Comparison of ENCODE assay signal across 1 fruit fly cellular context in the genomic region with DNA sequence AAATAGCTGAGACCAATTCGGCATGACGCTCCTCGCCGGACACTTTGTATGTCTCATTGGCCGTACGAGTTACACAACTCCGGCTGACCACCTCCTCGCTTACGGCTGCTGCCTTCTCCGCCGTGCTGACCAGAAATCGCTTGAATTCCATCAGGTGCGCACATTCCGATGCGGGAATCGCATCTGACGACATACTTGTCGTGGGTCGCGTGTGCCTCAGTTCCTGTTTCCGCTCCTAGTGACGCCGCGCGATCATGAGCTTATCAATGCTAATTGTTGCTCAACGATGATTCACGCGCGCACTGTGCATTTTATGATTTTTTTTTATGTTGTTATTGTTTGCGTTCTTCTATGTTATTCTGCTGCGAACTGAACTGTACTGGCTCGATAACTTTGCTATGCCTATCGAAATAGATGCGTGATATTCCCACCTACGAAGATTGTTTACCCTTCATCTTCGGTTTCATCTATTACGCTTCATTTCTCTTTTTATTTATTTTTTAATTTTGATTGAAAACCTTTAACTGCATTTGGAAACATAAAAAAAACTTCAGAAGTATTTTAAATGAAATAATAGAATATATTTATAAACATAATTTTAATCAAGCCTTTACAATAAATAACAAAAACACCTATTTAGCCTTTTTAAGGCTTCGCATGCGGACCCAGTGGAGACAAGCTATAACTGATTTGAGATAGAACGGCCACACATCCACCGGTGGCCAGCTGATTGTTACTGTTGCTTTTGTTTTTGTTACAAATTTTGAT.
TF ChIP-seq lines count a peak whose summit lies in the region.

A gene (minus strand): TSS at position 385 of the 768 bp plus-strand sequence.
A gene (plus strand): TSS at position 753 of the 768 bp plus-strand sequence.

TF ChIP-seq in whole organism, embryonic, 481 proteins besides CTCF, POLR2A, EP300 and RAD21 (continued from another document and continues in another):
- no peak for TF ChIP-seq eyg (GFP tag; optimal IDR thresholded peaks at IDR 0.05; lab: Kevin White, UChicago)
- no peak for TF ChIP-seq crc (GFP tag; optimal IDR thresholded peaks at IDR 0.05; lab: Kevin White, UChicago)
- TF ChIP-seq ac (GFP tag; optimal IDR thresholded peaks at IDR 0.05; lab: Kevin White, UChicago), result no peak
- TF ChIP-seq abd-A (tag; optimal IDR thresholded peaks at IDR 0.05; lab: Kevin White, UChicago), result no peak
- peak; percentile 98 for TF ChIP-seq CG15514 (GFP tag; optimal IDR thresholded peaks at IDR 0.05; lab: Kevin White, UChicago)
- 0 out of 3 replicates have a peak, but pooled peaks have one; percentile 41 for TF ChIP-seq Optix (GFP tag; IDR thresholded peaks at IDR 0.05; lab: Robert Waterston, UW)
- TF ChIP-seq CG17186 (GFP tag; optimal IDR thresholded peaks at IDR 0.05; lab: Kevin White, UChicago), result peak; percentile 37
- TF ChIP-seq wdn (GFP tag; IDR thresholded peaks at IDR 0.05; lab: Robert Waterston, UW), result peak; percentile 76
- TF ChIP-seq CG17361 (GFP tag; IDR thresholded peaks at IDR 0.05; lab: Robert Waterston, UW), result peak; percentile 98
- TF ChIP-seq CG1647 (GFP tag; optimal IDR thresholded peaks at IDR 0.05; lab: Kevin White, UChicago), result peak; percentile 7
- TF ChIP-seq CG5245 (GFP tag; optimal IDR thresholded peaks at IDR 0.05; lab: Kevin White, UChicago), result peak; percentile 47
- TF ChIP-seq C15 (GFP tag; IDR thresholded peaks at IDR 0.05; lab: Robert Waterston, UW), result no peak; the same call in 2 of the 3 replicates
- TF ChIP-seq Hr3 (GFP tag; optimal IDR thresholded peaks at IDR 0.05; lab: Kevin White, UChicago), result peak; percentile 94
- peak; percentile 76 for TF ChIP-seq zfh1 (GFP tag; IDR thresholded peaks at IDR 0.05; lab: Robert Waterston, UW)
- TF ChIP-seq fd64A (GFP tag; optimal IDR thresholded peaks at IDR 0.05; lab: Kevin White, UChicago), result no peak
- peak; percentile 65 for TF ChIP-seq CG3065 (GFP tag; optimal IDR thresholded peaks at IDR 0.05; lab: Kevin White, UChicago)
- TF ChIP-seq ap (GFP tag; IDR thresholded peaks at IDR 0.05; lab: Robert Waterston, UW), result peak; percentile 64
- peak; percentile 3 for TF ChIP-seq CG8478 (optimal IDR thresholded peaks at IDR 0.05; lab: Kevin White, UChicago)
- peak; percentile 50 to 90 for TF ChIP-seq Hr51 (GFP tag; optimal IDR thresholded peaks at IDR 0.05; lab: Kevin White, UChicago)
- peak; percentile 86 for TF ChIP-seq Sox100B (GFP tag; optimal IDR thresholded peaks at IDR 0.05; lab: Kevin White, UChicago)
- no peak for TF ChIP-seq pita (GFP tag; optimal IDR thresholded peaks at IDR 0.05; lab: Kevin White, UChicago)
- TF ChIP-seq unc-4 (GFP tag; IDR thresholded peaks at IDR 0.05; lab: Robert Waterston, UW; ENCODE audit: partially characterized antibody), result peak; percentile 40; the same call in 1 of the 2 replicates
- TF ChIP-seq jigr1 (GFP tag; IDR thresholded peaks at IDR 0.05; lab: Robert Waterston, UW), result peak; percentile 72; the same call in 2 of the 3 replicates
- no peak for TF ChIP-seq crol (GFP tag; IDR thresholded peaks at IDR 0.05; lab: Robert Waterston, UW)
- peak; percentile 35 for TF ChIP-seq tna (GFP tag; IDR thresholded peaks at IDR 0.05; lab: Robert Waterston, UW; ENCODE audit: partially characterized antibody)
- TF ChIP-seq ash1 (GFP tag; optimal IDR thresholded peaks at IDR 0.05; lab: Kevin White, UChicago), result no peak
- TF ChIP-seq cg (GFP tag; optimal IDR thresholded peaks at IDR 0.05; lab: Kevin White, UChicago), result no peak
- TF ChIP-seq CG7271 (tag; optimal IDR thresholded peaks at IDR 0.05; lab: Kevin White, UChicago), result peak; percentile 66
- peak; percentile 91 for TF ChIP-seq CG11504 (tag; optimal IDR thresholded peaks at IDR 0.05; lab: Kevin White, UChicago)
- TF ChIP-seq tll (GFP tag; optimal IDR thresholded peaks at IDR 0.05; lab: Kevin White, UChicago), result peak in 1 of 2 experiments; percentile 58
- peak; percentile 83 for TF ChIP-seq CG12155 (GFP tag; optimal IDR thresholded peaks at IDR 0.05; lab: Kevin White, UChicago)
- 0 out of 2 replicates have a peak, but pooled peaks have one; percentile 38 for TF ChIP-seq CG17612 (GFP tag; IDR thresholded peaks at IDR 0.05; lab: Robert Waterston, UW)
- TF ChIP-seq vnd (GFP tag; IDR thresholded peaks at IDR 0.05; lab: Robert Waterston, UW; ENCODE audit: partially characterized antibody), result no peak
- peak; percentile 90 for TF ChIP-seq CG33557 (GFP tag; optimal IDR thresholded peaks at IDR 0.05; lab: Kevin White, UChicago)
- TF ChIP-seq mld (GFP tag; IDR thresholded peaks at IDR 0.05; lab: Robert Waterston, UW; ENCODE audit: partially characterized antibody), result peak; percentile 73; the same call in 2 of the 3 replicates
- peak; percentile 68 for TF ChIP-seq Sin3A (optimal IDR thresholded peaks at IDR 0.05; lab: Kevin White, UChicago)
- peak; percentile 22; the same call in 1 of the 2 replicates for TF ChIP-seq seq (GFP tag; IDR thresholded peaks at IDR 0.05; lab: Robert Waterston, UW)
- TF ChIP-seq Hr39 (optimal IDR thresholded peaks at IDR 0.05; lab: Kevin White, UChicago), result no peak
- TF ChIP-seq crp (GFP tag; optimal IDR thresholded peaks at IDR 0.05; lab: Kevin White, UChicago), result peak; percentile 83 to 96
- peak; percentile 67; the same call in 2 of the 3 replicates for TF ChIP-seq HLH4C (GFP tag; IDR thresholded peaks at IDR 0.05; lab: Robert Waterston, UW; ENCODE audit: partially characterized antibody)
- TF ChIP-seq CG32532 (GFP tag; IDR thresholded peaks at IDR 0.05; lab: Robert Waterston, UW), result peak; percentile 90
- no peak for TF ChIP-seq gcm2 (GFP tag; optimal IDR thresholded peaks at IDR 0.05; lab: Kevin White, UChicago)
- TF ChIP-seq prd (optimal IDR thresholded peaks at IDR 0.05; lab: Kevin White, UChicago), result no peak
- peak; percentile 93 for TF ChIP-seq prd (GFP tag; IDR thresholded peaks at IDR 0.05; lab: Robert Waterston, UW)
- TF ChIP-seq ham (GFP tag; IDR thresholded peaks at IDR 0.05; lab: Robert Waterston, UW), result no peak
- peak; percentile 77; the same call in 1 of the 2 replicates for TF ChIP-seq CG32767 (GFP tag; IDR thresholded peaks at IDR 0.05; lab: Robert Waterston, UW)
- TF ChIP-seq Ravus (GFP tag; IDR thresholded peaks at IDR 0.05; lab: Robert Waterston, UW), result peak; percentile 57
- TF ChIP-seq CG6175 (GFP tag; IDR thresholded peaks at IDR 0.05; lab: Robert Waterston, UW), result peak; percentile 33; the same call in 1 of the 3 replicates
- no peak for TF ChIP-seq sr (GFP tag; IDR thresholded peaks at IDR 0.05; lab: Robert Waterston, UW)
- peak; percentile 92 for TF ChIP-seq CG10543 (GFP tag; optimal IDR thresholded peaks at IDR 0.05; lab: Kevin White, UChicago)
- peak; percentile 90 for TF ChIP-seq unpg (GFP tag; optimal IDR thresholded peaks at IDR 0.05; lab: Kevin White, UChicago)
- TF ChIP-seq CG11093 (GFP tag; IDR thresholded peaks at IDR 0.05; lab: Robert Waterston, UW), result peak; percentile 58; the same call in 1 of the 3 replicates
- peak; percentile 18 for TF ChIP-seq Hey (tag; optimal IDR thresholded peaks at IDR 0.05; lab: Kevin White, UChicago)
- TF ChIP-seq bigmax (GFP tag; optimal IDR thresholded peaks at IDR 0.05; lab: Kevin White, UChicago), result no peak
- TF ChIP-seq CG1602 (GFP tag; optimal IDR thresholded peaks at IDR 0.05; lab: Kevin White, UChicago), result peak; percentile 91
- TF ChIP-seq amos (GFP tag; IDR thresholded peaks at IDR 0.05; lab: Robert Waterston, UW; ENCODE audit: partially characterized antibody), result no peak
- TF ChIP-seq CG5953 (GFP tag; IDR thresholded peaks at IDR 0.05; lab: Robert Waterston, UW), result no peak; the same call in 1 of the 2 replicates
- peak; percentile 68 for TF ChIP-seq CG6683 (GFP tag; optimal IDR thresholded peaks at IDR 0.05; lab: Kevin White, UChicago)
- peak; percentile 35 for TF ChIP-seq wek (GFP tag; optimal IDR thresholded peaks at IDR 0.05; lab: Kevin White, UChicago)
- TF ChIP-seq CG10565 (GFP tag; optimal IDR thresholded peaks at IDR 0.05; lab: Kevin White, UChicago), result no peak
- no peak for TF ChIP-seq fru (optimal IDR thresholded peaks at IDR 0.05; lab: Kevin White, UChicago)
- TF ChIP-seq chinmo (GFP tag; IDR thresholded peaks at IDR 0.05; lab: Robert Waterston, UW; ENCODE audit: partially characterized antibody), result no peak
- TF ChIP-seq danr (GFP tag; IDR thresholded peaks at IDR 0.05; lab: Robert Waterston, UW), result peak; percentile 26; the same call in 1 of the 2 replicates
- TF ChIP-seq CG7357 (GFP tag; IDR thresholded peaks at IDR 0.05; lab: Robert Waterston, UW), result peak; percentile 99
- TF ChIP-seq slbo (GFP tag; IDR thresholded peaks at IDR 0.05; lab: Robert Waterston, UW), result peak; percentile 93
- TF ChIP-seq D19B (GFP tag; optimal IDR thresholded peaks at IDR 0.05; lab: Kevin White, UChicago), result peak; percentile 82
- peak; percentile 93 for TF ChIP-seq Ptx1 (GFP tag; IDR thresholded peaks at IDR 0.05; lab: Robert Waterston, UW)
- TF ChIP-seq CG3847 (GFP tag; IDR thresholded peaks at IDR 0.05; lab: Robert Waterston, UW), result peak; percentile 93
- peak; percentile 59 for TF ChIP-seq Rx (GFP tag; IDR thresholded peaks at IDR 0.05; lab: Robert Waterston, UW)
- peak; percentile 11 for TF ChIP-seq CG11398 (GFP tag; optimal IDR thresholded peaks at IDR 0.05; lab: Kevin White, UChicago)
- TF ChIP-seq nmo (GFP tag; optimal IDR thresholded peaks at IDR 0.05; lab: Kevin White, UChicago), result peak; percentile 98
- peak; percentile 92 for TF ChIP-seq CG15269 (tag; optimal IDR thresholded peaks at IDR 0.05; lab: Kevin White, UChicago)
- peak; percentile 94 for TF ChIP-seq CG9932 (GFP tag; IDR thresholded peaks at IDR 0.05; lab: Robert Waterston, UW)
- peak; percentile 89 for TF ChIP-seq CG9727 (GFP tag; optimal IDR thresholded peaks at IDR 0.05; lab: Kevin White, UChicago)
- TF ChIP-seq lbe (GFP tag; optimal IDR thresholded peaks at IDR 0.05; lab: Kevin White, UChicago), result peak; percentile 16
- TF ChIP-seq run (tag; optimal IDR thresholded peaks at IDR 0.05; lab: Kevin White, UChicago), result peak; percentile 66
- TF ChIP-seq Opbp (GFP tag; IDR thresholded peaks at IDR 0.05; lab: Robert Waterston, UW; ENCODE audit: partially characterized antibody), result peak; percentile 72; the same call in 2 of the 3 replicates
- peak; percentile 88 for TF ChIP-seq Fer2 (tag; optimal IDR thresholded peaks at IDR 0.05; lab: Kevin White, UChicago)
- TF ChIP-seq Dll (GFP tag; IDR thresholded peaks at IDR 0.05; lab: Robert Waterston, UW; ENCODE audit: partially characterized antibody), result 0 out of 4 replicates have a peak, but pooled peaks have one; percentile 40
- peak; percentile 55 for TF ChIP-seq CG13123 (GFP tag; optimal IDR thresholded peaks at IDR 0.05; lab: Kevin White, UChicago)
- peak; percentile 76 for TF ChIP-seq vvl (GFP tag; IDR thresholded peaks at IDR 0.05; lab: Robert Waterston, UW)
- peak; percentile 84 for TF ChIP-seq lab (GFP tag; optimal IDR thresholded peaks at IDR 0.05; lab: Kevin White, UChicago)
- peak; percentile 69; the same call in 2 of the 3 replicates for TF ChIP-seq ken (GFP tag; IDR thresholded peaks at IDR 0.05; lab: Robert Waterston, UW)
- TF ChIP-seq CG2120 (GFP tag; optimal IDR thresholded peaks at IDR 0.05; lab: Kevin White, UChicago), result peak; percentile 84
- TF ChIP-seq pros (GFP tag; optimal IDR thresholded peaks at IDR 0.05; lab: Kevin White, UChicago), result no peak
- TF ChIP-seq Aef1 (GFP tag; IDR thresholded peaks at IDR 0.05; lab: Robert Waterston, UW), result peak; percentile 78
- TF ChIP-seq CG34376 (GFP tag; optimal IDR thresholded peaks at IDR 0.05; lab: Kevin White, UChicago), result peak; percentile 53
- peak; percentile 44; the same call in 1 of the 2 replicates for TF ChIP-seq stc (GFP tag; IDR thresholded peaks at IDR 0.05; lab: Robert Waterston, UW)
- peak; percentile 39 for TF ChIP-seq slp2 (GFP tag; optimal IDR thresholded peaks at IDR 0.05; lab: Kevin White, UChicago)
- TF ChIP-seq hb (GFP tag; IDR thresholded peaks at IDR 0.05; lab: Robert Waterston, UW; ENCODE audit: partially characterized antibody), result no peak
- peak; percentile 35 for TF ChIP-seq Ets97D (GFP tag; optimal IDR thresholded peaks at IDR 0.05; lab: Kevin White, UChicago)
- peak; percentile 74 for TF ChIP-seq CG31388 (GFP tag; optimal IDR thresholded peaks at IDR 0.05; lab: Kevin White, UChicago)
- peak; percentile 65 for TF ChIP-seq Deaf1 (tag; optimal IDR thresholded peaks at IDR 0.05; lab: Kevin White, UChicago)
- no peak for TF ChIP-seq sc (optimal IDR thresholded peaks at IDR 0.05; lab: Kevin White, UChicago)
- peak; percentile 76 for TF ChIP-seq sc (GFP tag; optimal IDR thresholded peaks at IDR 0.05; lab: Kevin White, UChicago)
- TF ChIP-seq ftz-f1 (GFP tag; optimal IDR thresholded peaks at IDR 0.05; lab: Kevin White, UChicago), result no peak
- TF ChIP-seq ttk (GFP tag; IDR thresholded peaks at IDR 0.05; lab: Robert Waterston, UW), result peak; percentile 84
- TF ChIP-seq H15 (GFP tag; IDR thresholded peaks at IDR 0.05; lab: Robert Waterston, UW), result 0 out of 3 replicates have a peak, but pooled peaks have one; percentile 72
- TF ChIP-seq CG2116 (GFP tag; optimal IDR thresholded peaks at IDR 0.05; lab: Kevin White, UChicago), result peak; percentile 81
- TF ChIP-seq CG4328 (GFP tag; optimal IDR thresholded peaks at IDR 0.05; lab: Kevin White, UChicago), result peak; percentile 78
- peak; percentile 96 for TF ChIP-seq CG14710 (tag; optimal IDR thresholded peaks at IDR 0.05; lab: Kevin White, UChicago)
- no peak for TF ChIP-seq Lpt (GFP tag; optimal IDR thresholded peaks at IDR 0.05; lab: Kevin White, UChicago)
- peak; percentile 81 for TF ChIP-seq CG10366 (GFP tag; IDR thresholded peaks at IDR 0.05; lab: Robert Waterston, UW)
- TF ChIP-seq CG7839 (tag; optimal IDR thresholded peaks at IDR 0.05; lab: Kevin White, UChicago), result peak; percentile 95
- peak; percentile 78; the same call in 2 of the 3 replicates for TF ChIP-seq CG34422 (GFP tag; IDR thresholded peaks at IDR 0.05; lab: Robert Waterston, UW)
- TF ChIP-seq HmgZ (tag; optimal IDR thresholded peaks at IDR 0.05; lab: Kevin White, UChicago), result peak; percentile 81
- TF ChIP-seq Hr78 (GFP tag; optimal IDR thresholded peaks at IDR 0.05; lab: Kevin White, UChicago), result no peak
- peak; percentile 96 for TF ChIP-seq CG9817 (tag; optimal IDR thresholded peaks at IDR 0.05; lab: Kevin White, UChicago)
- TF ChIP-seq lov (optimal IDR thresholded peaks at IDR 0.05; lab: Kevin White, UChicago), result no peak
- no peak for TF ChIP-seq lov (GFP tag; IDR thresholded peaks at IDR 0.05; lab: Robert Waterston, UW)
- TF ChIP-seq cad (GFP tag; optimal IDR thresholded peaks at IDR 0.05; lab: Kevin White, UChicago), result no peak
- TF ChIP-seq Atf-2 (GFP tag; optimal IDR thresholded peaks at IDR 0.05; lab: Kevin White, UChicago), result peak; percentile 34
- peak; percentile 94 for TF ChIP-seq CG31441 (GFP tag; IDR thresholded peaks at IDR 0.05; lab: Robert Waterston, UW)
- peak; percentile 54 for TF ChIP-seq YL-1 (GFP tag; optimal IDR thresholded peaks at IDR 0.05; lab: Kevin White, UChicago)
- no peak for TF ChIP-seq gro (GFP tag; optimal IDR thresholded peaks at IDR 0.05; lab: Kevin White, UChicago)
- TF ChIP-seq CG13894 (tag; optimal IDR thresholded peaks at IDR 0.05; lab: Kevin White, UChicago), result peak; percentile 89
- peak; percentile 72; the same call in 1 of the 2 replicates for TF ChIP-seq rib (GFP tag; IDR thresholded peaks at IDR 0.05; lab: Robert Waterston, UW)
